Fruit fly (Drosophila melanogaster): ENCODE data around the gene APC7.

APC7 gene

DNA sequence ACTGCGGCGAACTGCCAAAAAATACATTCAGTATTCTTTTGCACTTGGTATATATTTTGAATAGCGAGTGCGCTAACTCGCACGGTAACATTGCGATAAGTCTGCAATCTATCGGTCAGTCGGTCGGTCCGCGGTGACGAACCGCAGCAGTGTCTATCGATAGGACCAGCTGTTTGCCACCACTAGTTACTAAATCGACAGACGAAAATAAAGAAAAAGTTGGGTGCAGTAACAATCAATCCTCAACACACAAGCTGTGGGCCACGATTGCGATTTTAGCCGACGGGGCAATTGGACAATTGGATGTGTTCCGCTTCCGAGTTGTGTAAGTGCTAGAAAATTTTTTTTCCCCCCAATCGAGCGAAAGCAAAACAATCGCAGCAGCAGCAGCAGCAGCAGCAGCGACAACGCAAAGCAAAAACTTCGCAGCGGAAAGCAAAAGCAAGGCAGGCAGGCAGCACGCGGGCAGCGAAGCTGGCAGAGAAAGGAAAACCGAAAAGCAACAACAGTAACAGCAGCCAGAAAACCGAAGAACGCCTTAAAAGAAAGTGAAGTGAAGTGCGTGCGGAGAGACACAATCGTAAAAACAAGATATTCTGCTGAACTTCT, 6.1 kb upstream of the APC7 start, which contains the start of gene Pat1 (continued):
- TF ChIP-seq CG32767 (GFP tag; IDR thresholded peaks at IDR 0.05) (0 out of 2 replicates have a peak, but pooled peaks have one; percentile 25), Hr78 (GFP tag; optimal IDR thresholded peaks at IDR 0.05) (no peak), tna (GFP tag; IDR thresholded peaks at IDR 0.05; ENCODE audit: partially characterized antibody) (peak; percentile 86), tap (tag; optimal IDR thresholded peaks at IDR 0.05) (no peak), CG15601 (tag; optimal IDR thresholded peaks at IDR 0.05) (peak; percentile 27), Dip2 (GFP tag; IDR thresholded peaks at IDR 0.05) (no peak), YL-1 (GFP tag; optimal IDR thresholded peaks at IDR 0.05) (peak; percentile 80), NfI (GFP tag; optimal IDR thresholded peaks at IDR 0.05) (peak; percentile 10), CG6683 (GFP tag; optimal IDR thresholded peaks at IDR 0.05) (no peak), unpg (GFP tag; optimal IDR thresholded peaks at IDR 0.05) (peak; percentile 5), pzg (GFP tag; optimal IDR thresholded peaks at IDR 0.05) (peak; percentile 94), CG8089 (GFP tag; optimal IDR thresholded peaks at IDR 0.05) (no peak), Sin3A (optimal IDR thresholded peaks at IDR 0.05) (peak; percentile 64), Eip74EF (GFP tag; optimal IDR thresholded peaks at IDR 0.05) (peak in 1 of 2 experiments; percentile 5), bbx (GFP tag; IDR thresholded peaks at IDR 0.05; ENCODE audit: partially characterized antibody) (peak; percentile 94), Adf1 (GFP tag; IDR thresholded peaks at IDR 0.05) (peak; percentile 93), Xbp1 (GFP tag; optimal IDR thresholded peaks at IDR 0.05) (peak; percentile 14), CG16863 (GFP tag; optimal IDR thresholded peaks at IDR 0.05) (no peak), vvl (GFP tag; IDR thresholded peaks at IDR 0.05) (peak; percentile 52), fu2 (GFP tag; optimal IDR thresholded peaks at IDR 0.05) (no peak), Scr (GFP tag; IDR thresholded peaks at IDR 0.05; ENCODE audit: partially characterized antibody) (peak; percentile 84), knrl (GFP tag; IDR thresholded peaks at IDR 0.05; ENCODE audit: partially characterized antibody) (peak; percentile 87), CG10147 (GFP tag; optimal IDR thresholded peaks at IDR 0.05) (peak; percentile 0), klu (GFP tag; IDR thresholded peaks at IDR 0.05) (no peak), CG2120 (GFP tag; optimal IDR thresholded peaks at IDR 0.05) (peak; percentile 35), tx (GFP tag; optimal IDR thresholded peaks at IDR 0.05) (peak; percentile 1), Hsf (GFP tag; optimal IDR thresholded peaks at IDR 0.05) (peak; percentile 39), CG34422 (GFP tag; IDR thresholded peaks at IDR 0.05) (peak; percentile 35; the same call in 1 of the 3 replicates), Mad (GFP tag; optimal IDR thresholded peaks at IDR 0.05) (no peak), Jarid2 (GFP tag; optimal IDR thresholded peaks at IDR 0.05) (peak; percentile 49), CG7928 (GFP tag; optimal IDR thresholded peaks at IDR 0.05) (peak; percentile 31), CG10267 (tag; optimal IDR thresholded peaks at IDR 0.05) (peak; percentile 57), ssp (GFP tag; IDR thresholded peaks at IDR 0.05) (no peak), CG31365 (tag; optimal IDR thresholded peaks at IDR 0.05) (peak; percentile 23), zen (tag; optimal IDR thresholded peaks at IDR 0.05) (no peak), Camta (GFP tag; optimal IDR thresholded peaks at IDR 0.05) (peak; percentile 29), CG7556 (GFP tag; optimal IDR thresholded peaks at IDR 0.05) (peak; percentile 5), CG14710 (tag; optimal IDR thresholded peaks at IDR 0.05) (peak; percentile 77), CG30403 (GFP tag; optimal IDR thresholded peaks at IDR 0.05) (peak; percentile 9), Sry-β (GFP tag; optimal IDR thresholded peaks at IDR 0.05) (no peak), PHDP (tag; optimal IDR thresholded peaks at IDR 0.05) (peak; percentile 11), chinmo (GFP tag; IDR thresholded peaks at IDR 0.05; ENCODE audit: partially characterized antibody) (peak; percentile 93), CG12769 (tag; optimal IDR thresholded peaks at IDR 0.05) (peak; percentile 18), Bteb2 (GFP tag; optimal IDR thresholded peaks at IDR 0.05) (no peak), CG2712 (tag; optimal IDR thresholded peaks at IDR 0.05) (peak; percentile 44), unc-4 (GFP tag; IDR thresholded peaks at IDR 0.05; ENCODE audit: partially characterized antibody) (peak; percentile 91)

Data from whole organism, embryonic.